Worm (Caenorhabditis elegans) whole organism, L4 larva: Measurements from ENCODE around the gene C01G12.13.

Source experiments
- ama-1 ChIP-seq: fragments of 150-350 bp; optimal IDR thresholded peaks from 2 replicates; lab custom pipeline; 2014; ENCODE audit warnings: inconsistent platforms, mixed read lengths
- ceh-20 ChIP-seq: fragments of 200-800 bp; sonication (Bioruptor generic); IDR thresholded peaks from 2 replicates; pipeline ENCODE4 v1.3.6; 2022; ENCODE audit warnings: missing genetic modification reagents, missing genetic modification characterization, missing compliant biosample characterization
- ceh-28 ChIP-seq: fragments of 150-350 bp; optimal IDR thresholded peaks from 2 replicates; lab custom pipeline; 2014; ENCODE audit warnings: missing biosample characterization, missing genetic modification reagents, missing genetic modification characterization
- dmd-9 ChIP-seq: fragments of 200-800 bp; sonication (Bioruptor generic); IDR thresholded peaks from 2 replicates; pipeline ENCODE4 v1.3.6; 2022; ENCODE audit warnings: missing genetic modification reagents, missing genetic modification characterization, missing compliant biosample characterization
- lin-13 ChIP-seq: fragments of 150-350 bp; optimal IDR thresholded peaks from 2 replicates; lab custom pipeline; 2014; ENCODE audit warnings: missing biosample characterization, missing genetic modification reagents, missing genetic modification characterization
- lir-3 ChIP-seq: sonication (generic microtip); optimal IDR thresholded peaks from 2 replicates; lab custom pipeline; 2016; ENCODE audit warnings: mild to moderate bottlenecking, missing genetic modification characterization, missing compliant biosample characterization
- nhr-11 ChIP-seq: fragments of 150-350 bp; optimal IDR thresholded peaks from 2 replicates; lab custom pipeline; 2014; ENCODE audit warnings: missing biosample characterization, missing genetic modification characterization
- nhr-237 ChIP-seq: sonication (generic microtip); optimal IDR thresholded peaks from 2 replicates; lab custom pipeline; 2017; ENCODE audit warnings: missing biosample characterization, missing genetic modification characterization
- nhr-77 ChIP-seq: fragments of 150-350 bp; optimal IDR thresholded peaks from 2 replicates; lab custom pipeline; 2014; ENCODE audit warnings: missing biosample characterization, missing genetic modification characterization
- skn-1 ChIP-seq: fragments of 150-350 bp; optimal IDR thresholded peaks from 2 replicates; lab custom pipeline; 2014; ENCODE audit warnings: missing biosample characterization, missing genetic modification characterization
- vab-7 ChIP-seq: fragments of 200-800 bp; sonication (Bioruptor generic); IDR thresholded peaks from 2 replicates; pipeline ENCODE4 v1.3.6; 2022; ENCODE audit warnings: missing genetic modification reagents, missing genetic modification characterization, missing compliant biosample characterization
- zag-1 ChIP-seq: fragments of 150-350 bp; optimal IDR thresholded peaks from 2 replicates; lab custom pipeline; 2014; ENCODE audit warnings: missing biosample characterization, missing genetic modification characterization

- no peak for TF ChIP-seq lin-13 (GFP tag; lab: Kevin White, UChicago)
- no peak for TF ChIP-seq dmd-9 (GFP tag; lab: Robert Waterston, UW)
- no peak for TF ChIP-seq lir-3
- TF ChIP-seq skn-1 (tag; lab: Kevin White, UChicago): no peak
- no peak for TF ChIP-seq nhr-237 (tag; lab: Kevin White, UChicago)
- TF ChIP-seq vab-7 (GFP tag; lab: Robert Waterston, UW): no peak
- TF ChIP-seq zag-1: no peak
- no peak for TF ChIP-seq ceh-28 (tag; lab: Kevin White, UChicago)
- no peak for TF ChIP-seq nhr-77
- TF ChIP-seq ceh-20 (GFP tag; lab: Robert Waterston, UW): no peak
- TF ChIP-seq ama-1 (lab: Kevin White, UChicago): no peak
- no peak for TF ChIP-seq nhr-11 (tag; lab: Kevin White, UChicago)
Measured at ce11 chrII:14537728-14538127, 38.8 kb upstream of the C01G12.13 start, which contains the start of the genes clec-147 and C04H5.7.
